Worm (Caenorhabditis elegans): ENCODE data around the gene tbx-31.

The tbx-31 gene

ce11 chrX:1627013-1627412 is 46.9 kb downstream of the tbx-31 start:
- TF ChIP-seq pag-3 (tag; optimal IDR thresholded peaks at IDR 0.05; ENCODE audit: borderline replicate concordance, insufficient read depth) (no peak), nhr-77 (tag; optimal IDR thresholded peaks at IDR 0.05) (peak; percentile 97), lin-13 (GFP tag; optimal IDR thresholded peaks at IDR 0.05) (peak; percentile 92), ceh-88 (GFP tag; IDR thresholded peaks at IDR 0.05) (peak; percentile 90), vab-15 (tag; optimal IDR thresholded peaks at IDR 0.05) (peak; percentile 70), nhr-90 (tag; optimal IDR thresholded peaks at IDR 0.05; ENCODE audit: poor library complexity) (peak; percentile 98), lsy-2 (tag; optimal IDR thresholded peaks at IDR 0.05) (peak; percentile 92), nhr-11 (tag; optimal IDR thresholded peaks at IDR 0.05) (peak; percentile 97), dpl-1 (GFP tag; optimal IDR thresholded peaks at IDR 0.05) (peak; percentile 43 to 55 (median 51)), tbx-2 (tag; optimal IDR thresholded peaks at IDR 0.05) (peak; percentile 94), nhr-47 (tag; optimal IDR thresholded peaks at IDR 0.05) (peak; percentile 99), ces-1 (GFP tag; optimal IDR thresholded peaks at IDR 0.05) (no peak), pax-3 (tag; optimal IDR thresholded peaks at IDR 0.05) (peak; percentile 93), unc-62 (GFP tag; optimal IDR thresholded peaks at IDR 0.05) (no peak), nhr-28 (tag; optimal IDR thresholded peaks at IDR 0.05) (no peak), C04F5.9 (tag; optimal IDR thresholded peaks at IDR 0.05) (peak; percentile 87), hpl-2 (GFP tag; optimal IDR thresholded peaks at IDR 0.05) (peak; percentile 95), nhr-84 (tag; optimal IDR thresholded peaks at IDR 0.05) (peak; percentile 55), unc-130 (tag; optimal IDR thresholded peaks at IDR 0.05) (peak; percentile 73), zip-4 (GFP tag; optimal IDR thresholded peaks at IDR 0.05) (peak; percentile 89), nhr-76 (tag; optimal IDR thresholded peaks at IDR 0.05) (peak; percentile 89), hlh-4 (tag; optimal IDR thresholded peaks at IDR 0.05) (no peak), egl-13 (tag; optimal IDR thresholded peaks at IDR 0.05) (peak; percentile 87), skn-1 (tag; optimal IDR thresholded peaks at IDR 0.05) (peak; percentile 100), ceh-90 (tag; optimal IDR thresholded peaks at IDR 0.05) (no peak), snu-23 (GFP tag; optimal IDR thresholded peaks at IDR 0.05) (peak; percentile 99), snpc-4 (tag; optimal IDR thresholded peaks at IDR 0.05) (peak; percentile 88), aha-1 (tag; optimal IDR thresholded peaks at IDR 0.05) (peak; percentile 58), fkh-4 (tag; optimal IDR thresholded peaks at IDR 0.05; ENCODE audit: borderline replicate concordance) (peak; percentile 68), nhr-19 (GFP tag; conservative IDR thresholded peaks at IDR 0.05) (peak; percentile 95), lin-15B (tag; optimal IDR thresholded peaks at IDR 0.05) (peak; percentile 57), alr-1 (tag; optimal IDR thresholded peaks at IDR 0.05; ENCODE audit: borderline replicate concordance) (no peak), mab-9 (GFP tag; IDR thresholded peaks at IDR 0.05) (peak; percentile 94), C16A3.4 (tag; optimal IDR thresholded peaks at IDR 0.05) (peak; percentile 98), lir-3 (tag; optimal IDR thresholded peaks at IDR 0.05; ENCODE audit: poor library complexity) (peak; percentile 84), mdl-1 (tag; optimal IDR thresholded peaks at IDR 0.05) (peak in 1 of 2 experiments; percentile 87), fos-1 (tag; optimal IDR thresholded peaks at IDR 0.05) (peak; percentile 95), lin-39 (tag; optimal IDR thresholded peaks at IDR 0.05) (peak; percentile 96), unc-98 (GFP tag; IDR thresholded peaks at IDR 0.05) (peak; percentile 87), lin-35 (GFP tag; optimal IDR thresholded peaks at IDR 0.05) (peak; percentile 49 to 90), ceh-63 (GFP tag; optimal IDR thresholded peaks at IDR 0.05) (peak; percentile 73), pqm-1 (tag; optimal IDR thresholded peaks at IDR 0.05) (peak; percentile 74), unc-30 (tag; optimal IDR thresholded peaks at IDR 0.05) (no peak), unc-86 (tag; optimal IDR thresholded peaks at IDR 0.05) (peak; percentile 87), zag-1 (tag; optimal IDR thresholded peaks at IDR 0.05) (no peak), sptf-1 (tag; optimal IDR thresholded peaks at IDR 0.05) (no peak), efl-3 (GFP tag; optimal IDR thresholded peaks at IDR 0.05) (peak; percentile 57), fkh-10 (GFP tag; optimal IDR thresholded peaks at IDR 0.05) (peak; percentile 99), nhr-12 (tag; optimal IDR thresholded peaks at IDR 0.05) (peak; percentile 67), jun-1 (tag; optimal IDR thresholded peaks at IDR 0.05) (peak; percentile 98), mep-1 (tag; optimal IDR thresholded peaks at IDR 0.05) (peak; percentile 96), sup-37 (GFP tag; optimal IDR thresholded peaks at IDR 0.05) (peak; percentile 68), elt-3 (tag; optimal IDR thresholded peaks at IDR 0.05) (peak; percentile 14 to 98 (median 87))
